Fruit fly (Drosophila melanogaster): ENCODE results near the gene mas.

Gene mas

dm6 chr3L:4169957-4170651, 2.8 kb upstream of the mas start, which contains the start of gene Ero1L:
TSS of gene Ero1L (plus strand) at chr3L:4170404.
- no peak for TF ChIP-seq CG8478 (optimal IDR thresholded peaks at IDR 0.05)
- peak in 1 of 2 experiments; percentile 15 for TF ChIP-seq CTCF (optimal IDR thresholded peaks at IDR 0.05)

- TF ChIP-seq CG8478 (optimal IDR thresholded peaks at IDR 0.05) (no peak), CTCF (optimal IDR thresholded peaks at IDR 0.05) (no peak)
Observed at dm6 chr3L:4160926-4161325, 6.3 kb downstream of the mas start, which contains the start of gene nab. TSS of gene nab (minus strand) at chr3L:4160932.

dm6 chr3L:4159264-4159663, 8.0 kb downstream of the mas start:
- TF ChIP-seq CG8478 (optimal IDR thresholded peaks at IDR 0.05), result no peak
- TF ChIP-seq CTCF (optimal IDR thresholded peaks at IDR 0.05), result no peak

- TF ChIP-seq CG8478 (optimal IDR thresholded peaks at IDR 0.05) (no peak), CTCF (optimal IDR thresholded peaks at IDR 0.05) (no peak)
Observed at dm6 chr3L:4158361-4158760, 8.9 kb downstream of the mas start.

dm6 chr3L:4157852-4158251, 9.4 kb downstream of the mas start:
- TF ChIP-seq CG8478 (optimal IDR thresholded peaks at IDR 0.05), result no peak
- no peak for TF ChIP-seq CTCF (optimal IDR thresholded peaks at IDR 0.05)

- no peak for TF ChIP-seq CG8478 (optimal IDR thresholded peaks at IDR 0.05)
- no peak for TF ChIP-seq CTCF (optimal IDR thresholded peaks at IDR 0.05)
Observed at dm6 chr3L:4148406-4148975, 18.8 kb downstream of the mas start, which contains the start of gene CG1299. TSS of gene CG1299 (plus strand) at chr3L:4148696.

- no peak for TF ChIP-seq CG8478 (optimal IDR thresholded peaks at IDR 0.05)
- no peak for TF ChIP-seq CTCF (optimal IDR thresholded peaks at IDR 0.05)
Observed at dm6 chr3L:4145229-4145628, 22.0 kb downstream of the mas start.

- no peak for TF ChIP-seq CTCF (optimal IDR thresholded peaks at IDR 0.05)
- no peak for TF ChIP-seq CG8478 (optimal IDR thresholded peaks at IDR 0.05)
Observed at dm6 chr3L:4142064-4142463, 25.2 kb downstream of the mas start, which contains the start of gene CG32260. TSS of gene CG32260 (plus strand) at chr3L:4142364.

- TF ChIP-seq CTCF (optimal IDR thresholded peaks at IDR 0.05) (no peak), CG8478 (optimal IDR thresholded peaks at IDR 0.05) (no peak)
Observed at dm6 chr3L:4141167-4141566, 26.1 kb downstream of the mas start, which contains the start of gene Akh. TSS of gene Akh (plus strand) at chr3L:4141467.

- TF ChIP-seq CG8478 (optimal IDR thresholded peaks at IDR 0.05), result no peak
- TF ChIP-seq CTCF (optimal IDR thresholded peaks at IDR 0.05), result peak in 1 of 2 experiments; percentile 43
Observed at dm6 chr3L:4138804-4139521, 28.3 kb downstream of the mas start, which contains the start of the genes Rop and Ras64B. TSS of gene Rop (minus strand) at chr3L:4138996. TSS of gene Ras64B (plus strand) at chr3L:4139076.

dm6 chr3L:4135857-4136256, 31.4 kb downstream of the mas start, which contains the start of gene RfC4:
TSS of gene RfC4 (minus strand) at chr3L:4136038.
- TF ChIP-seq CTCF (optimal IDR thresholded peaks at IDR 0.05) (peak in 1 of 2 experiments; percentile 1), CG8478 (optimal IDR thresholded peaks at IDR 0.05) (no peak)

- TF ChIP-seq CG8478 (optimal IDR thresholded peaks at IDR 0.05), result no peak
- TF ChIP-seq CTCF (optimal IDR thresholded peaks at IDR 0.05), result peak in 1 of 2 experiments; percentile 18
Observed at dm6 chr3L:4133724-4134678, 33.3 kb downstream of the mas start, which contains the start of gene ens. TSS of gene ens (minus strand) at chr3L:4134550.

dm6 chr3L:4132585-4132984, 34.7 kb downstream of the mas start:
- TF ChIP-seq CG8478 (optimal IDR thresholded peaks at IDR 0.05), result no peak
- TF ChIP-seq CTCF (optimal IDR thresholded peaks at IDR 0.05), result no peak

- TF ChIP-seq CG8478 (optimal IDR thresholded peaks at IDR 0.05), result no peak
- TF ChIP-seq CTCF (optimal IDR thresholded peaks at IDR 0.05), result no peak
Observed at dm6 chr3L:4130743-4131142, 36.5 kb downstream of the mas start.
